Worm (Caenorhabditis elegans): ENCODE data around the gene srd-39.

- TF ChIP-seq snpc-3.4 (tag; optimal IDR thresholded peaks at IDR 0.05), result no peak
- TF ChIP-seq lin-26 (GFP tag; IDR thresholded peaks at IDR 0.05), result no peak
These were observed 41.5 kb upstream of the srd-39 start for ce11 chrX:13341853-13342252.
